Fruit fly (Drosophila melanogaster) whole organism, prepupa: ENCODE measurements around the gene Osi23.

Source experiments
- Blimp-1 ChIP-seq: fragments of 200-800 bp; sonication (Bioruptor generic); optimal IDR thresholded peaks from 3 replicates; lab custom pipeline; 2017; ENCODE audit warnings: missing biosample characterization, missing genetic modification characterization, mild to moderate bottlenecking, moderate library complexity, missing genetic modification reagents
- CG10669 ChIP-seq: fragments of 200-800 bp; sonication (Bioruptor generic); optimal IDR thresholded peaks from 3 replicates; lab custom pipeline; 2018; ENCODE audit warnings: missing biosample characterization, mild to moderate bottlenecking, missing genetic modification characterization, moderate library complexity
- CG15336 ChIP-seq: fragments of 200-800 bp; sonication (Bioruptor generic); IDR thresholded peaks from 2 replicates; pipeline ENCODE4 v1.3.6; 2022; ENCODE audit warnings: missing biosample characterization, missing genetic modification characterization
- CG1621 ChIP-seq: fragments of 200-800 bp; sonication (Bioruptor generic); optimal IDR thresholded peaks from 3 replicates; lab custom pipeline; 2018; ENCODE audit warnings: missing biosample characterization, mild to moderate bottlenecking, missing genetic modification characterization
- CG3032 ChIP-seq: fragments of 200-800 bp; optimal IDR thresholded peaks from 2 replicates; lab custom pipeline; 2019; ENCODE audit warnings: missing biosample characterization, mild to moderate bottlenecking, missing genetic modification characterization, moderate library complexity
- CG34406 ChIP-seq: fragments of 200-800 bp; sonication (Bioruptor generic); optimal IDR thresholded peaks from 3 replicates; lab custom pipeline; 2016; ENCODE audit warnings: missing biosample characterization, missing genetic modification characterization
- CG6792 ChIP-seq: fragments of 200-800 bp; sonication (Bioruptor generic); optimal IDR thresholded peaks from 3 replicates; lab custom pipeline; 2016; ENCODE audit warnings: missing biosample characterization, missing genetic modification characterization
- CG9139 ChIP-seq: fragments of 200-800 bp; sonication (Bioruptor generic); optimal IDR thresholded peaks from 3 replicates; lab custom pipeline; 2017; ENCODE audit warnings: missing biosample characterization, mild to moderate bottlenecking, missing genetic modification characterization
- Eip78C ChIP-seq: fragments of 200-800 bp; sonication (Bioruptor generic); peaks from one replicate; lab custom pipeline; 2016; ENCODE audit warnings: missing biosample characterization, missing genetic modification characterization
- Hr39 ChIP-seq: fragments of 200-800 bp; sonication (Bioruptor generic); optimal IDR thresholded peaks from 2 replicates; lab custom pipeline; 2016; ENCODE audit warnings: missing biosample characterization, missing genetic modification characterization
- Hr4 ChIP-seq: fragments of 200-800 bp; sonication (Bioruptor generic); optimal IDR thresholded peaks from 3 replicates; lab custom pipeline; 2016; ENCODE audit warnings: missing biosample characterization, missing genetic modification characterization
- Sox102F ChIP-seq: fragments of 200-800 bp; sonication (Bioruptor generic); optimal IDR thresholded peaks from 2 replicates; lab custom pipeline; 2016; ENCODE audit warnings: missing biosample characterization, mild to moderate bottlenecking, missing genetic modification characterization
- Sox14 ChIP-seq: fragments of 200-800 bp; sonication (Bioruptor generic); optimal IDR thresholded peaks from 3 replicates; lab custom pipeline; 2016; ENCODE audit warnings: missing biosample characterization, missing genetic modification characterization
- salr ChIP-seq, 2 experiments: fragments of 200-800 bp; sonication (Bioruptor generic); optimal IDR thresholded peaks; 3 replicates each; lab custom pipeline; 2016 to 2018; ENCODE audit warnings: missing biosample characterization in 2 of 2, missing genetic modification characterization in 2 of 2, mild to moderate bottlenecking in 1 of 2

- TF ChIP-seq CG34406 (GFP tag; lab: Kevin White, UChicago) (no peak), CG1621 (tag; lab: Kevin White, UChicago) (no peak), CG15336 (no peak), Hr39 (no peak), salr (GFP tag; optimal IDR thresholded peaks at IDR 0.05; lab: Kevin White, UChicago) (no peak), CG10669 (GFP tag; lab: Kevin White, UChicago) (no peak), CG3032 (tag; lab: Kevin White, UChicago) (no peak), Hr4 (GFP tag; lab: Kevin White, UChicago) (no peak), CG6792 (GFP tag; lab: Kevin White, UChicago) (no peak), Sox102F (GFP tag; lab: Kevin White, UChicago) (no peak), CG9139 (GFP tag; lab: Kevin White, UChicago) (no peak), Blimp-1 (GFP tag; lab: Kevin White, UChicago) (no peak), Sox14 (GFP tag; lab: Kevin White, UChicago) (no peak), Eip78C (GFP tag; lab: Kevin White, UChicago) (no peak)
Observed at dm6 chr3R:30455817-30456544, 11.1 kb upstream of the Osi23 start, which contains the start of gene aralar1.
